Worm (Caenorhabditis elegans): ENCODE data around the gene inpp-5K.

The inpp-5K gene

DNA sequence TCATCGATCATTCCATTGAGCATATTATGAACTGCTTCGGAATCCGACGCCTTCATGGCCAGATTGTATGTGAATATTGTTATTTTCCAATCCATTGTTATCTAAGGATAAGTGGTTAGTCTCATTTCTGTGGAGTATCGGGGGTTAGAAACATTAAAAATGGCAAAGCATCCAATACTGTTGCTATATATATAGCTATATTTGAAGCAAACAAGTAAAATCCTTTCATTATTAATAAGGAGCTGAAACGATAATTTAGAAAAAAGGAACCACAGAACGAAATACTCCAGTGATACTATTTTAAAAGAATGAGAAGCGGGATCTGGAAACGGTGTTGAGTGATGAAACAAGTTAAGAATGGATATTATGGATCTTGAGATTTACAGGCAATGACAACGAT lies at the start of gene inpp-5K:
Gene inpp-5K, minus strand, starts transcription at position 101 of the 400 bp plus-strand sequence.
- TF ChIP-seq F13C5.2 (tag; optimal IDR thresholded peaks at IDR 0.05) (no peak), B0310.2 (tag; optimal IDR thresholded peaks at IDR 0.05) (no peak)

DNA sequence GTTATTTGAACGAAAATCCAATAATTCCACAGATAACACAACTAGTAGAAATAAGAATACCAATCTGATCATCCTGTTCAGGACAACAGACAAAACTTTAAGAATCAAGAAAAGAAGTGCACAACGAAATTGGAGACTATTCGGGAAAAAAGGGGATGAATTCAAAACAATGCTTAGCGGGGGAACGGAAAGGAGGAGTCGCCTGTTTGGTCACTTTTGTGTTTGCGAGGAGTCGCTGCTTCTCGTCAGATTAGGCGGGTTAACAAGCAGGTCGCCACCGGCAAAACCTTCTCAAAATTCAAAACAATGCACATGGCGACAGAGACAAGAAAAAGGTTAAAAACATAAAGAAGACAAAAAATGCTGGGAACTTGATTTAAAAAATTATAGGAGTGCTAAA lies 48.6 kb upstream of the inpp-5K start, which contains the start of gene C30A5.10:
Gene C30A5.10, minus strand, starts transcription at position 101 of the 400 bp plus-strand sequence.
- TF ChIP-seq sea-1 (GFP tag; conservative IDR thresholded peaks at IDR 0.05), result no peak
- no peak for TF ChIP-seq tbx-37 (GFP tag; conservative IDR thresholded peaks at IDR 0.05)
- TF ChIP-seq pes-1 (GFP tag; IDR thresholded peaks at IDR 0.05), result no peak
- TF ChIP-seq F13C5.2 (tag; optimal IDR thresholded peaks at IDR 0.05), result no peak
- no peak for TF ChIP-seq hmg-4 (GFP tag; optimal IDR thresholded peaks at IDR 0.05)
- TF ChIP-seq scrt-1 (GFP tag; IDR thresholded peaks at IDR 0.05), result no peak
- no peak for TF ChIP-seq tbx-11 (GFP tag; IDR thresholded peaks at IDR 0.05)
- no peak for TF ChIP-seq tra-4 (tag; optimal IDR thresholded peaks at IDR 0.05)
- no peak for TF ChIP-seq ets-7 (tag; optimal IDR thresholded peaks at IDR 0.05)
- TF ChIP-seq aly-1 (tag; optimal IDR thresholded peaks at IDR 0.05), result no peak
- TF ChIP-seq hmbx-1 (tag; optimal IDR thresholded peaks at IDR 0.05), result no peak
- TF ChIP-seq ceh-36 (tag; optimal IDR thresholded peaks at IDR 0.05), result no peak
- no peak for TF ChIP-seq hnd-1 (tag; optimal IDR thresholded peaks at IDR 0.05)
- no peak for TF ChIP-seq flt-1 (GFP tag; IDR thresholded peaks at IDR 0.05)
- TF ChIP-seq ama-1 (optimal IDR thresholded peaks at IDR 0.05), result no peak
- no peak for TF ChIP-seq B0310.2 (tag; optimal IDR thresholded peaks at IDR 0.05)
- no peak for TF ChIP-seq ceh-13 (GFP tag; optimal IDR thresholded peaks at IDR 0.05)

DNA sequence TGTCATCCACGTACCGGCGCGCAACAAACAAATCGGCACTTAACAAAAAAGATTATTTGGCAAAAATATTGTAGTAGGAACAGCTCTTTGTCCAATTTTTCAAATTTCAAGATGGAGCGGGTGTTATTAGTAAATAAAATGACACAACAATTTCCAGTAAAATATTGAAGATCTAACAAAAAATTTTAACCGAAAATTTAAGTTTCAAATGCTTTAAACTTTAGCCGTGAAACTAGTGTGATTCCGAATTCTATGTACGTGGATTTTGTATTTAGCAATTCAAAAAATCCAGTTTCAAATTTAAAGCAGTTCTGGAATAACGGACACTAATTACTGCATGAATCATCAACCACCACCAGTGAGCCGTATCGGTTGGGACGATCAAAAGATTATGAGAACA lies 41.6 kb upstream of the inpp-5K start, which contains the start of gene snb-5:
Gene snb-5, plus strand, starts transcription at position 301 of the 400 bp plus-strand sequence.
- no peak for TF ChIP-seq F13C5.2 (tag; optimal IDR thresholded peaks at IDR 0.05)
- TF ChIP-seq sea-1 (GFP tag; conservative IDR thresholded peaks at IDR 0.05), result no peak
- no peak for TF ChIP-seq hnd-1 (tag; optimal IDR thresholded peaks at IDR 0.05)
- TF ChIP-seq tbx-37 (GFP tag; conservative IDR thresholded peaks at IDR 0.05), result no peak
- no peak for TF ChIP-seq ets-7 (tag; optimal IDR thresholded peaks at IDR 0.05)
- TF ChIP-seq hmbx-1 (tag; optimal IDR thresholded peaks at IDR 0.05), result no peak

DNA sequence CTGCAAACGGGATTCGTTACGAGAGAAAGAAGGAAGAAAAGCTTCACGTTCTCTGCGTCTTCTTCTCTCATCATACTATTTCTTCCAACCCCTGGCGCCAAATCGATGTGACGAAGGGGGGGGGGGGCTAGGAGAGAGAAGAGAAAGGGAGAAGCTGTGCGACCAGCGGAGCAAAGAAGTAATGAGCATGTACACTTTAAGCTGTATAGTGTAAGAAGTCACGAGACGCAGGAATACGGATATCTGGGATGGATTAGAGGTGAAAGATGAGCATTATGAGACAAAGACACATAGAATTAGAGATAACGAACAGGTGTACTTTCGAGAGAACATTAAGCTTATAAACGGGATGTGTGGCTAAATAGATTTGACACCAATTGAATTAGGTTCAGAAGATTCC lies 40.6 kb upstream of the inpp-5K start:
- TF ChIP-seq ceh-36 (tag; optimal IDR thresholded peaks at IDR 0.05) (peak; percentile 0), sea-1 (GFP tag; conservative IDR thresholded peaks at IDR 0.05) (no peak)

DNA sequence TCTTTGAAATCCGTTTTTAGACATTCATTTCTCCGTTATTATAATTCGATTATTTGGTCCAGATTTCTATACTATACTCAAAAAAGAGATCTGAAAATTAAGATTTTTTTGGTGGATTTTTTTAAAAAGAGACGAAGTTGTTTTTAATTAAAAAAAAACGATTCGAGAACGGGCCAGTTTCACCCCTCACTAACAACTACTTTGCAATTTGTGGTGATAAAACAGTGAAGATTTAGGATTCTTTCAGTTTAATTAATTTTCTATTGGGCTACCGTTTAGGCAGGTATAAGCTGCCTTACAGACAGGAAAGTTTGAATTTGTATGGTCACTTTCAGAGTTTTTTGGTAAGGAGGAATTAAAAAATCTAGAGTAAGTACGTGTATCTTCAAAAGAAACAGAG lies 40.0 kb upstream of the inpp-5K start, which contains the start of gene unc-36:
Gene unc-36, minus strand, starts transcription at position 101 of the 400 bp plus-strand sequence.
- TF ChIP-seq ets-7 (tag; optimal IDR thresholded peaks at IDR 0.05) (no peak), aly-1 (tag; optimal IDR thresholded peaks at IDR 0.05) (no peak), ceh-13 (GFP tag; optimal IDR thresholded peaks at IDR 0.05) (no peak), sea-1 (GFP tag; conservative IDR thresholded peaks at IDR 0.05) (no peak), scrt-1 (GFP tag; IDR thresholded peaks at IDR 0.05) (no peak), ceh-36 (tag; optimal IDR thresholded peaks at IDR 0.05) (no peak), F13C5.2 (tag; optimal IDR thresholded peaks at IDR 0.05) (no peak), pes-1 (GFP tag; IDR thresholded peaks at IDR 0.05) (no peak), tbx-37 (GFP tag; conservative IDR thresholded peaks at IDR 0.05) (no peak), tbx-11 (GFP tag; IDR thresholded peaks at IDR 0.05) (no peak), hnd-1 (tag; optimal IDR thresholded peaks at IDR 0.05) (no peak), flt-1 (GFP tag; IDR thresholded peaks at IDR 0.05) (no peak), hmg-4 (GFP tag; optimal IDR thresholded peaks at IDR 0.05) (no peak), hmbx-1 (tag; optimal IDR thresholded peaks at IDR 0.05) (no peak), ama-1 (optimal IDR thresholded peaks at IDR 0.05) (no peak)

DNA sequence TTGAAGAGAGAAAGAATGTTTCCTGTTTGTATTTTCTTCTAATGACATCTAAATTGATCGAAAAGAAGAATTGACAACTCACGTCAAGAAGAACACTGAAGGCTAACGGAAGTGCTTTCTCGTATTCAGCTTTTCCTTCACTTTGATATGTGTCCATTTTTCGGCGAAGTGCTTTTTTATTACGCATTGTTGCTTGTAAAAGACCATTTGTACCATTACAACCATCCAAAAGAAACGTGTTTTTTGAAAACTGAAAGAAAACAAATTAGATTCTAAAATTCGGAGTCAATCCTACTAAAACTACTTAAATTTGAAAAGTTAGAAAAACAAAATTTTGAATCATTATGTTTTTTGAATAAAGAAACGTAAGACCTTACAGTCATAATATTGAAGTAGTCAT lies 37.9 kb upstream of the inpp-5K start:
- TF ChIP-seq tra-4 (tag; optimal IDR thresholded peaks at IDR 0.05) (no peak), pes-1 (GFP tag; IDR thresholded peaks at IDR 0.05) (no peak), ceh-13 (GFP tag; optimal IDR thresholded peaks at IDR 0.05) (no peak), flt-1 (GFP tag; IDR thresholded peaks at IDR 0.05) (no peak), ceh-36 (tag; optimal IDR thresholded peaks at IDR 0.05) (no peak), hmg-4 (GFP tag; optimal IDR thresholded peaks at IDR 0.05) (no peak), F13C5.2 (tag; optimal IDR thresholded peaks at IDR 0.05) (no peak), sea-1 (GFP tag; conservative IDR thresholded peaks at IDR 0.05) (no peak), aly-1 (tag; optimal IDR thresholded peaks at IDR 0.05) (no peak), ets-7 (tag; optimal IDR thresholded peaks at IDR 0.05) (no peak), scrt-1 (GFP tag; IDR thresholded peaks at IDR 0.05) (no peak), ama-1 (optimal IDR thresholded peaks at IDR 0.05) (no peak), tbx-11 (GFP tag; IDR thresholded peaks at IDR 0.05) (no peak), tbx-37 (GFP tag; conservative IDR thresholded peaks at IDR 0.05) (no peak), hmbx-1 (tag; optimal IDR thresholded peaks at IDR 0.05) (no peak), B0310.2 (tag; optimal IDR thresholded peaks at IDR 0.05) (no peak), hnd-1 (tag; optimal IDR thresholded peaks at IDR 0.05) (no peak)

DNA sequence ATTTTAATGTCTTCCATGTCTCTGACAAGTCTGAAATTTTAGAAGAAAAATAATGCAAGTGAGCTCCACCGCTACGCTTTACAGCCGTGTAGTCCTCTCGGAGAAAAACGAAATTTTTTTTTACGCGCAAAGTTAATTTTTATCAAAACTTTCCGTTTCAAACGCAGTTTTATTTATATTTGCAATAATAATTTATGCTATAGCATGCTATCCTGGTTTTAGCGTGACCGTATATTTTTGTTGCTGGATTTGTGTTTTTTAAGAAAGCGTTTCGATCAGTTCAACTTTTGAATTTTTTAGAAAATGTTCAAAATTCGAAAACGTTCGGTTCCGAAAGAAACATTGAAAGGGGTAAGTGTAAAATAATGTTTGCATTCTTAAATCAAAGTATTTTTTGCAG lies 30.6 kb upstream of the inpp-5K start, which contains the start of gene C50C3.1:
Gene C50C3.1, plus strand, starts transcription at position 301 of the 400 bp plus-strand sequence.
- no peak for TF ChIP-seq pes-1 (GFP tag; IDR thresholded peaks at IDR 0.05)

DNA sequence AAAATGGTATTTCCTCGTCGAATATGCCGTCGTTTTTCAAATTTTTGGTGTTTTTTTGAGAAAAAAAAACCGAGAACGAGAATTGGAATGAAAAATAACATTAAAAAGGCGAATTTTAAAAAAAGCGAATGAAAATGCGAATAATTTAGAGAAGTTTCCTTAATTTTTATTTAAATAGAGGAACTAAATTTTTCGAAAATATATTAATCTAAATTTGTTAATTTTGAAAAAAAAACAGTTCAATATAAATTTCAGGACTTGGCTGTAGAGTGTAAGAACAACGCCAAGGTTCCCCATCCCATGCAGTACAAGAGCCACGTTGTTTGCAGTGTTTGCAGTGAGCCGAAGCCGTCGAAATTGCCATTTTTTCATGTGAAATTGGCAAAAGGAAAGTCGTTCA lies 29.4 kb upstream of the inpp-5K start, which contains the start of gene C50C3.19:
Gene C50C3.19, plus strand, starts transcription at position 301 of the 400 bp plus-strand sequence.
- TF ChIP-seq hmg-4 (GFP tag; optimal IDR thresholded peaks at IDR 0.05) (no peak), hmbx-1 (tag; optimal IDR thresholded peaks at IDR 0.05) (no peak)

DNA sequence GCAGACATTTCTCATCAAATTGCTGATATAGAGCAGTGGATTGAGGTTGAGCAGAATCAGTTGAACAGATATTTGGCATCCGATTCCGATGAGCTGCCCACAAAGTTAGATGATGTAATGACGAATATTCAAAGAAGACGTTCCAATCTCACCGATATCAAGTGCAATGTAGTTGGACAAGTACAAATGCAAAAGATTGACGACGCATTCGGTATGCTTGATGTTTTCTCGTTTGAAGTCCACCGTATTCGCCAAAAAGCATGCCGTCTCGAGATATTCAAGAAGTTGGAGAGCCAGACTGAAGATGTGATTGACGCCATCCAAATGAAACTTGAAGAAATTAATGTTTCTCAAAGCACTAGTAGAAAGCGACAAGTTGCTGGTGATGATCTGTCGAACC lies 24.0 kb upstream of the inpp-5K start:
- TF ChIP-seq ceh-13 (GFP tag; optimal IDR thresholded peaks at IDR 0.05) (no peak), sea-1 (GFP tag; conservative IDR thresholded peaks at IDR 0.05) (no peak), scrt-1 (GFP tag; IDR thresholded peaks at IDR 0.05) (no peak), F13C5.2 (tag; optimal IDR thresholded peaks at IDR 0.05) (no peak)

All from whole organism, early embryonic.